Fruit fly (Drosophila melanogaster): Measurements from ENCODE around the gene CG10600.

Gene CG10600

DNA sequence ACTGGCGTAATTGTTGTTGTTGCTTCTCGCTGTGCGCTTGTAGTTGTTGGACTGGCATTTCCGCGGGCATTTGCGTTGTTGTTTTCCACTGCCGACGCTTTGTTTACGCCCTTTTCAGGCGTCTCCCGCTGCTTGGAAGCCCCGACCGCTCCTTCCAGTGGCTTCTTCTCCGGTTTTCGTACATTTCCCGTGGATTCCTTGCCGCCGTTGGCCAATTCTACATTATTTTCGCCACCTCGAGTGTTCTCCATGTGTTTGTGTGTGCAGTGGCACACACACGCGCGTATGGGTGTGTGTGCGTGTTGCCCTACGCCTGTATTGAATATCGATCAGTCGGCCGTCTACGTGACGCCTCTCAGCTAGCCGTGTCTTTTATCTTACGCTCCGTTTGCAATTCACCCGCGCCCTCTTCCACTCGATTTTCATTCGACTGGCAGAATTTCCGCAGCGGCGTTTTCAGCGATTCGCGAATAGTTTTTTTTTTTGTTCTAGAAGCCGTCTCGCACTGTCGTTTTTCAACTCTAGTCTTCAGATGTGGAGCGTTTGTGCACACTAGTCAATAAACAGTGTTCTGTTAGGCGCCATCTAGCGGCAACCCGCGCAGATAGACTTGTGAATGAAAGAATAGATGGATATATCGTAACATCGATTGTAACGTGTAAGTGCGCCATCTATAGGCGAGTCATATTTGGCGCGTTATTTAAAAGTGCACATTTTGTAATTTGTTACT is at the start of gene CG10600:
Gene CG10600 (minus strand): TSS at position 537 of the 730 bp plus-strand sequence.
- no peak for TF ChIP-seq CG8478 (optimal IDR thresholded peaks at IDR 0.05)
- TF ChIP-seq CTCF (optimal IDR thresholded peaks at IDR 0.05): peak; percentile 99

DNA sequence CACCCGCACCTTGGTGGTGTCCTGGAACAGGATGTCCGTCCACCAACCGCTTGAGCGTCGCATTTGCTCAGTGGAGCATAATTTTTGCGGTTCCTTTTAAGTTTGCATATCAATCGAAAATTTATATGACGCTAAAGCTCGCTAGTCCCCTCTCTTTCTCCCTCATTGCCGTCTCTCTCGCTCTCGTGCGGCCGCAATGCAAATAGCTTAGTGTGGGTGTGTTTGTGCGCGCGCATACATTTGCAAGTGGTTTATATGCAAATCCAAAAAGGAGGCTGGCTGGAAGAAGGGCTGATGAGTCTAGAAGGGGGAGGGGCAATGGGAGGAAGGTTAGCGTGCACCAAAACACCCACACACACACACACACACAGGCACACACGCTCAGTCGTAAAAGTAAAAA is 47.4 kb upstream of the CG10600 start:
- TF ChIP-seq CG8478 (optimal IDR thresholded peaks at IDR 0.05) (no peak), CTCF (optimal IDR thresholded peaks at IDR 0.05) (no peak)

DNA sequence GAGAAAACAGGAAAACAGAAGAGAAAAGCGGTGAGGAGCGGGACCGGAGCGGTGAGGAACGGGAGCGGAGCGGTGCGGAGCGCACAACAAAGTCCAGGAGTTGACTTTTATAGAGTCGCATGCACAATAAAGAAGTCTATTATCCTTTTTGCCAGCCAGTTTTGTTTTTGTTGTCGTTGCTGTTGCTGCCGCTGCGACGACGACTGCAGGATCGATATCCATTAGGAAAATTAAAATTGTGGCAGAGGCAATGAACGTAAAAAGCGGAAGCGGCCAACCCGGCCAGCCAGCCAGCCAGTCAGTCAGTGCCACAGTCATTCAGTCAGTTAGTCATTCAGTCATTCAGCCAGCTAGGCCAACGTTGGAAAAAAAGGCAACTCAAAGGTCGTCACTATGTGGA is 45.3 kb upstream of the CG10600 start:
- TF ChIP-seq CTCF (optimal IDR thresholded peaks at IDR 0.05) (no peak), CG8478 (optimal IDR thresholded peaks at IDR 0.05) (no peak)

DNA sequence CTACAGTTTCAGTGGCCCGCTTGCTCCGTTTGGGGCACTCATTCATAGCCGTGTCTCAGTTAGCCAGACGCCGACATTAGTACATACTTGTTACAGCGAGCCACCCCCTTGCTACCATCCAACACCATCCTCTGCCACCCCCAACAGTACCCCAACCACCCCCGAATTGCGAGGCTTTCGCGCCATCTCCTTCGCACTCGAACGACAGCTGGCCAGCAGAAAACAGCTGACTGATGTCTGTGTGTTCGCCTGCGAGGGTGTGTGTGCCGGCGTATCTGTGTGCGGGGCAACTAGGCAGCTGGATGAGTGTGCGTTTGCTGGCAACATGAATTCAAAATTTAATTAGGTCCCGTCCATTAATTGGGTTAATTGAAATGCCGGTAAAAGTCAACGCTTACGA is 43.3 kb upstream of the CG10600 start:
- no peak for TF ChIP-seq CG8478 (optimal IDR thresholded peaks at IDR 0.05)
- no peak for TF ChIP-seq CTCF (optimal IDR thresholded peaks at IDR 0.05)

DNA sequence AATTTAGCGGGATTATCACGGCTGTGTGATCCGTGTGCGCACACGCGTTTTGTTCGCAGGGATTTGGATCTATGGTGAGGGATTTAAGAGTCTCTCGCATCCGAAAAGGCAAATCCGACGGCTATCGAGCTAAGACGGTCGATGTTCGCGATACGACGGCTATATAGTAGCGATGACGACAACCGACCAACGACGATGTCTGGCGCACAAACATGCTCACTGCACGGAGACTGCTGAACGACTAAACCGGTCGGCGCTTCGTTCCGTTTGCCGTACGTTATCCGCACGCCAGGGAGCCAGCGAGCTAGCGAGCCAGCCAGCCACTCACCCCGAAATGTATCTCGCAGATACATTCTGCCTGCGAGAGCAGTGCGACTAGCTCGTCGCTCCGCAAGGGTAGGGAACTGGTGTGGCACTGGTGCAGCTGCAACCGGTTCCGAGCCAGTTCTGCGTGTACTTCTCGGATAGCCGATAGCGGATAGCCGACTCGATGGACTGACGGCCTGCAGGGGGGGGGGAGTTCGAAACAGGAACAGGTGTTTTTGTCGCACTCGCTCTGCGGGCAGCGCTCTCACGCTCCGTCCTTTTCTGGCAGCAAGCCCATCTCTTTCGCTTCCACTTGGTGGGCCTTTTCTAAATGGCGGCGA is 41.7 kb upstream of the CG10600 start, which contains the start of gene tup:
Gene tup (minus strand): TSS at position 248 of the 647 bp plus-strand sequence.
- TF ChIP-seq CG8478 (optimal IDR thresholded peaks at IDR 0.05): no peak
- peak; percentile 39 to 45 for TF ChIP-seq CTCF (optimal IDR thresholded peaks at IDR 0.05)

DNA sequence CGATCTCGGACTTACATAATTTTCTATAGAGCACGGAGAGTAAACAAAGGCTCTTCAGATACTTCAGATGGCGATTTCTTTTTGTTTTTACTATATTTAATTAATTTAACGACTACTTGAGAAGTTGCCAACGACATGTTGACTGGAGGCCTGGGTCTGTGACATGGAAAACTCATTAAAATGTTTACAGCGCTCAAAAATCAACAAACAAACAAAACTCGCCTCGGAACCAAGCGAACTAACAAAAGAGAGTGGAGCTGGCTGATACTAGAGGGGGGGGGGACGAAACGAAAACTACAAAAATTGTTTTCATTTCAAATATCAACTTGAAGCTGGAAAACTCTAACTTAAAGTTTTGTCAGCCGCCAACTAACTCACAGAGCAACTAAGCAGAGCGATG is 39.0 kb upstream of the CG10600 start:
- TF ChIP-seq CG8478 (optimal IDR thresholded peaks at IDR 0.05): no peak
- TF ChIP-seq CTCF (optimal IDR thresholded peaks at IDR 0.05): no peak

DNA sequence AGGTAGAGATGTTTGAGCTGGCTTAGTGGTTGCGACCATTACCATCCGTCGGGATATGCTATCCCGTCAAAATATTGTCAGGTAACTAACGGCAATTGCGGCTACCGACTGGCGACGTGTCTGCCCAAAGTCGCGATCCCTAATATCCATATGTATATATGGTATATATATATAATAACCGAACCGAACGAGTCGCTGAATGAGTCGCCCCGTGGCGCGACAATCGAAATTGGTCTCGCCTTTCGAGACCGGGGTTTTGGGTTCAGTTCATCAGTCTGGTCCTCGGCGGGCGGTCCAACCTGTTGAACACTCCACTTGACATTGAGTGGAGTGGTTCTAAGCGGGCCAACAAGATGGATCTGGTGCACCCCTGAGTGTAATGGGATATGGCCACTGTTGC is 35.7 kb upstream of the CG10600 start:
- TF ChIP-seq CG8478 (optimal IDR thresholded peaks at IDR 0.05): no peak
- no peak for TF ChIP-seq CTCF (optimal IDR thresholded peaks at IDR 0.05)

DNA sequence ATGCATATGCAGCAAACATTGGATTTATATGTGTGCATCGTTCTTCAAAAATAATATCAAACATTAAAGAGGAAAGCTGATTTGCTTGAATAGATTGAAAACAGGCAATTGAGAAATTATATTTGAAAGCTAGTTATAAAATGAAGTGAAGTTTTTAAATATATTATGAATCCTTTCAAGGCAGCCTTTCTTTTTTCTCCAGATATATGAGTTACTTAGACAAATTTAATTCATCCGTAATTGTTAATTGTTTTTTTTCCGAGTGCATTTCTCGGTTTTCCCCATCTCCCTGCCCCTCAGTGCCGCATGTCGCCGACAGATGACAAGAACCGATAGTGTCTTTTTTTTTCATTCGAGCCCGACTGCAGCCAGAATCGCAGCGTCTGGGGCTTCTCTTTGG is 32.3 kb upstream of the CG10600 start:
- TF ChIP-seq CTCF (optimal IDR thresholded peaks at IDR 0.05) (no peak), CG8478 (optimal IDR thresholded peaks at IDR 0.05) (no peak)

DNA sequence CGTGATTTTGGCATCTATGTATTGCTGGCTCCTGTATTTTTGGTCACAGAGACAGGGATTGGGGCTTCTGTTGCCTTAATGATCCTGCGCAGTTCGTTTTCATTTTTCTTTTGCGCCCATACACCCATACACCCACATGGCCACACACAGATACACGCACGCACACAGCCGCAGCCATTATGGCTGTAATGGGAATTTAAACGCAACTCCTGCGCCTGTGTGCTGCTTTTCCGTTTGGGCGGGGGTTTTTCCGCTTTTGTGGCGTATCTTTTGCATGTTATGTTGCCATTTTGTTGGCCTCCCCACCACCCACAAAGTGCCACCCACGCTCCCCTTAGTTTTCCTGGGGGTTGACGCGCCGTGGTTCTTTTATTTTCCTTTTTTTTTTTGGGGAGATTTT is 28.3 kb upstream of the CG10600 start:
- TF ChIP-seq CTCF (optimal IDR thresholded peaks at IDR 0.05) (no peak), CG8478 (optimal IDR thresholded peaks at IDR 0.05) (no peak)

DNA sequence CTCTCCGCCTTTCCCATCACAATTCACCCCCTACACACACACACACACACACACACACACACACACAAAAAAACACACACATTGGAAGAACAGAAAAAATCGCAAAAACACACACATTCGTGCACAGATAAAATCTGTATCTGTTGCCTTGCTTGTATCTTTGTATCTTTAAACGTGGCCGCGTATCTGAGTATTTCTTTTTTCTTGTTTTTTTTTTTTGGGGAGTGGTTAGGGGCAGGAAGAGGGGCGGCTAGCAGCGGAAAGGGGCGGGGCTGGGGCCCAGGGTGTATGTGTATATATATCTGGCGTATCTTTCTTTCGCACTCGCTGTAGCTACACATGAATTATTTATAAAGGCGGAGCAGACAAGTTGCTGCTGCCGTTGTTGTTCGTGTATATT is 27.1 kb upstream of the CG10600 start:
- TF ChIP-seq CG8478 (optimal IDR thresholded peaks at IDR 0.05) (no peak), CTCF (optimal IDR thresholded peaks at IDR 0.05) (no peak)

DNA sequence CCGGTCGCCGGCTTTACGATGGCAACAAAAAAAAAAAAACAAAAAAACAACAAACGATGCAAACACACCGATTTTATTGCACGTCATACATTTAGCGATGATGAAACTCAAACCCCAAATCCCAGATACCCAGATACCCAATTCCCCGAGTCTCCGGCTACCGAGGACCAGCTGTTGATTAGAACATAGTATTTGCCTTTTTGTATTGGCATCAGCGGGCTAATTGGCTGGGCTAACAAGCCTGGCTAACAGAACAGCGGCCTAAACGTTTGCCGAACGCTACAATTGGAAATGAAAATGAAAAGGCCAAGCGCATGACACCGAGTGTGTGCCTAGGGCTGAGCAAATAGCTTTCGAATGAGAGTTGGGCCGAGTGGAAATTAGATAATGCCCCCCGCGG is 25.5 kb upstream of the CG10600 start:
- TF ChIP-seq CTCF (optimal IDR thresholded peaks at IDR 0.05): no peak
- TF ChIP-seq CG8478 (optimal IDR thresholded peaks at IDR 0.05): no peak

DNA sequence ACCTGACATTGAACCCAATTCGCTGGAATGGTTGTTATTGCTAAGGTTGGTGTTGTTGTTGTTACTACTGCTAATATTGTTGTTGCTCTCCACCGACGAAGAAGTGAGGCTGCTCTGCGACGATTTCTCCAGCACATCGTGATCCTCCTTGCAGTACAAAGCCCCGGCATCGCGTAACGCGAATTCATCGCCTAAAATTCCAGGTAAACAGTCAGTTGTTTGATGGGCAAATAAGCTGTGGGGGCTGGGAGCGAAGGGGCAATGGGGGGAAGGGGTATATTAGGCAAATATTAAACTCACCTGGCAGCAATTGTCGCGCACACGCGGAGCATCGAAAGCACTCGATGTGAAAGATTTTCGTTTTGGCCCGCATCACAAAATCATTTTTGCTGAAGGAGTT is 24.6 kb upstream of the CG10600 start:
- TF ChIP-seq CTCF (optimal IDR thresholded peaks at IDR 0.05) (no peak), CG8478 (optimal IDR thresholded peaks at IDR 0.05) (no peak)

DNA sequence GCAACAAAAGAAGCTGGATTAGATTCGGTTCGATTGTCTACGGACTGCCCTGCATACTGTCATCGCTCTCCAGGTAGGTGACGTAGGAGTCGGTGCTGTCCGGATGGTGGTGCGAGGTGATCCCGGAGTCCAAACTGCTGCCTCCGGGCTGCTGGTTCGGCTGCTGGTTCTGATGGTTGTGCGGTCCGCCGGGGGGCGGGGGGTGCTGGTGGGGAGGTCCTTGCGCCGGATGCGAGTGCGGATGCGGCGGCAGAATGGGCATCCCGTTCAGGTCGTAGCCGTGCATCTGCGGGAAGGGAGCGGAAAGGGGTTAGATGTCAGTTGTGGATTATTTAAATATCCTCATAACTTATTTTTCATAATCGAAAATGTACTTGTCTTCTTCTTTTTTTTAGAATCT is 21.4 kb upstream of the CG10600 start:
- no peak for TF ChIP-seq CTCF (optimal IDR thresholded peaks at IDR 0.05)
- no peak for TF ChIP-seq CG8478 (optimal IDR thresholded peaks at IDR 0.05)

DNA sequence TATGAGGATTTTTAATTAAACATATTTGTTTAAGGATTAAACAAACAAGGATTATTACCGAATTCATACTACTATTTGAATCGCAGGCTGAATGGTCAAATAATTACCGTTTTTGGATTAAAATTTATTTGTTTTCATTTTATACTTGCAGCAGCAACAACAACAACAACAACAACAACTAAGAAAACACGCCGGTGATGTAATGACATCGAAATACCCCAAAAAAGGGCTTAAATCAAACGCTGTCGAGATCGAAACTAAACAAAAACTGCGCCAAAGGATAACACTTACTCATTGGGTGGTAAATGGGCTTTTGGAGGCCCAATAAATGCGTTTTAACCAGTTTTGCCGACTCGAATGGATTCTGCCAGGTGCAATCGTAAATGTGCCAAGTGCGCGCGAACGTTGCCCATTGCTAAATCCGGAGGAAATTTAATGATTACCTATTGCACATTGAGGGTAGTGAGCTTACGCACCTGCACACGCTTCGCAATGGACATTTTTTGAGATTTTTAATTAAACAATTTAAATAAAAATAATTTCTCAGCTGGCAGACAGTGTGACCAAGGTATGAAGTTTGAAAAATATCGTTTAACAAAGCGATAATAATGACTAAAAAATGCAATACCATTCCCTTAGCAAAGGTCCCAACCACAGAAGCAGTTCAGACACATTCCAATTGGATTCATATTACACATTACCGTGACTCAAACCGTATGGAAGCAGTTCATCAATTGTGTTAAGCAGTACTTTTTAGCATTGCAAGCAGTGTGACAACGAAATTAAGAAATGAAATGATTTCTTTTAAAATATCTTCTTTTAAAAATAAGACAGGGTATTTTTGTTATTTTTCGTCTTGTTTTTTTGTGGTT is 19.4 kb upstream of the CG10600 start, which contains the start of the genes CG10602 and mRpL13:
Gene CG10602 (minus strand): TSS at position 588 of the 872 bp plus-strand sequence.
Gene mRpL13 (minus strand): TSS at position 588 of the 872 bp plus-strand sequence.
- TF ChIP-seq CTCF (optimal IDR thresholded peaks at IDR 0.05): peak; percentile 58 to 80
- TF ChIP-seq CG8478 (optimal IDR thresholded peaks at IDR 0.05): no peak

DNA sequence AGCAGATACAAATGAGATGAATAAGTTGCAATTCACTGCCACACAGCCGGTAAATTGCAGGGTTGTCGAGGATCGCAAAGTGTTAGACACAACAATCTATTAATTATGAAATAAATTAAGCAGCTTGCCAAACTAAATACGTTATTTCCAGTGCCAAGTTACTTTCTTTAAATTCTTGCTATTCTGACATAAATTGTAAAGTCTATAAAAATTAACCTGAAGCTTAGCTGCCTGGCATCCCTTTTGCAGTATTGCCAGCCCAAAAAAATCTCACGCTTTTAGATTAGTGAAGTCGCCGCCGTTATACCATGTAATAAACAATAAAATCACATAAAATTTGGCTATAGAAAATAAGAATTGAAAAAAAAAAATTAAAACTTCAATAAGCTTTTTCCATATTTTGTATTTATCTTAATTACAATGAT is 18.2 kb upstream of the CG10600 start:
- no peak for TF ChIP-seq CG8478 (optimal IDR thresholded peaks at IDR 0.05)
- TF ChIP-seq CTCF (optimal IDR thresholded peaks at IDR 0.05): no peak

Data from S2 (cell line).